Worm (Caenorhabditis elegans): ENCODE measurements around the gene C40H1.8.

The C40H1.8 gene

ce11 chrIII:9314476-9314875 lies at the start of gene C40H1.8:
Gene C40H1.8, plus strand, starts transcription at chrIII:9314717.
- TF ChIP-seq madf-5 (GFP tag; IDR thresholded peaks at IDR 0.05) (no peak), pqm-1 (tag; optimal IDR thresholded peaks at IDR 0.05) (peak; percentile 15), hlh-30 (tag; optimal IDR thresholded peaks at IDR 0.05; ENCODE audit: insufficient read depth) (peak; percentile 0), daf-19 (GFP tag; conservative IDR thresholded peaks at IDR 0.05) (no peak), nhr-28 (tag; optimal IDR thresholded peaks at IDR 0.05) (peak; percentile 88), snpc-4 (tag; optimal IDR thresholded peaks at IDR 0.05) (no peak), daf-8 (GFP tag; IDR thresholded peaks at IDR 0.05) (no peak), dmd-8 (GFP tag; IDR thresholded peaks at IDR 0.05) (no peak), lir-3 (tag; optimal IDR thresholded peaks at IDR 0.05) (no peak), ztf-11 (tag; optimal IDR thresholded peaks at IDR 0.05) (no peak)

- TF ChIP-seq lin-1 (GFP tag; IDR thresholded peaks at IDR 0.05): no peak
- peak; percentile 57 for TF ChIP-seq nhr-28 (tag; optimal IDR thresholded peaks at IDR 0.05)
- peak; percentile 56 for TF ChIP-seq hlh-11 (tag; optimal IDR thresholded peaks at IDR 0.05)
- no peak for TF ChIP-seq lin-38 (GFP tag; IDR thresholded peaks at IDR 0.05)
- TF ChIP-seq F10B5.3 (tag; optimal IDR thresholded peaks at IDR 0.05): no peak
- no peak for TF ChIP-seq duxl-1 (tag; optimal IDR thresholded peaks at IDR 0.05; ENCODE audit: poor library complexity)
- TF ChIP-seq aly-2 (tag; optimal IDR thresholded peaks at IDR 0.05): no peak
- peak in 1 of 2 experiments; percentile 56 for TF ChIP-seq mdl-1 (tag; optimal IDR thresholded peaks at IDR 0.05)
- TF ChIP-seq unc-62 (GFP tag; optimal IDR thresholded peaks at IDR 0.05 in 1 of 2): peak in 1 of 2 experiments; percentile 89
- no peak for TF ChIP-seq unc-62 (tag; optimal IDR thresholded peaks at IDR 0.05)
- no peak for TF ChIP-seq nhr-102 (tag; optimal IDR thresholded peaks at IDR 0.05)
- TF ChIP-seq T20F7.1 (GFP tag; optimal IDR thresholded peaks at IDR 0.05): peak; percentile 15
- peak; percentile 67 for TF ChIP-seq dmd-6 (GFP tag; IDR thresholded peaks at IDR 0.05)
- TF ChIP-seq ces-1 (GFP tag; optimal IDR thresholded peaks at IDR 0.05): no peak
- TF ChIP-seq hmg-1.1 (GFP tag; IDR thresholded peaks at IDR 0.05): peak; percentile 27; the same call in 1 of the 2 replicates
- TF ChIP-seq sdz-12 (GFP tag; optimal IDR thresholded peaks at IDR 0.05): no peak
- peak; percentile 83 for TF ChIP-seq php-3 (GFP tag; IDR thresholded peaks at IDR 0.05)
- TF ChIP-seq nhr-237 (tag; optimal IDR thresholded peaks at IDR 0.05): no peak
- TF ChIP-seq cey-2 (tag; optimal IDR thresholded peaks at IDR 0.05; ENCODE audit: borderline replicate concordance, insufficient read depth): peak; percentile 28
- no peak for TF ChIP-seq D1046.2 (GFP tag; IDR thresholded peaks at IDR 0.05)
- TF ChIP-seq ceh-20 (GFP tag; IDR thresholded peaks at IDR 0.05): 0 out of 2 replicates have a peak, but pooled peaks have one; percentile 47
- TF ChIP-seq ctbp-1 (GFP tag; IDR thresholded peaks at IDR 0.05): no peak
- TF ChIP-seq tra-1 (GFP tag; IDR thresholded peaks at IDR 0.05): peak; percentile 70; the same call in 1 of the 2 replicates
- TF ChIP-seq F37D6.2 (tag; optimal IDR thresholded peaks at IDR 0.05): no peak
- peak; percentile 82 for TF ChIP-seq aha-1 (tag)
- TF ChIP-seq hlh-30 (tag; optimal IDR thresholded peaks at IDR 0.05; ENCODE audit: insufficient read depth): peak; percentile 85
- TF ChIP-seq nhr-77 (tag; optimal IDR thresholded peaks at IDR 0.05): peak; percentile 6
- TF ChIP-seq zfp-2 (tag; optimal IDR thresholded peaks at IDR 0.05): no peak
- no peak for TF ChIP-seq nhr-111 (GFP tag; optimal IDR thresholded peaks at IDR 0.05)
- no peak for TF ChIP-seq ztf-11 (tag; optimal IDR thresholded peaks at IDR 0.05)
- no peak for TF ChIP-seq mdt-29 (GFP tag; IDR thresholded peaks at IDR 0.05)
- TF ChIP-seq hif-1 (tag; optimal IDR thresholded peaks at IDR 0.05): no peak
- TF ChIP-seq mep-1 (tag; optimal IDR thresholded peaks at IDR 0.05): peak; percentile 9
- TF ChIP-seq dve-1 (tag; optimal IDR thresholded peaks at IDR 0.05; ENCODE audit: insufficient read depth): peak; percentile 62
- TF ChIP-seq saeg-2 (GFP tag; IDR thresholded peaks at IDR 0.05): no peak
- peak; percentile 58 for TF ChIP-seq mxl-3 (GFP tag; optimal IDR thresholded peaks at IDR 0.05)
- peak in 1 of 2 experiments; percentile 34 for TF ChIP-seq lsy-2 (tag; optimal IDR thresholded peaks at IDR 0.05)
Observed at ce11 chrIII:9269012-9269471, 45.5 kb upstream of the C40H1.8 start, which contains the start of gene clip-1. Gene clip-1, minus strand, starts transcription at chrIII:9269062.

All from whole organism, L4 larva.